Worm (Caenorhabditis elegans) whole organism, L1 larva: ENCODE measurements around the gene srj-21.
A peak's percentile ranks its signal among the peaks of the same experiment; 100 is the strongest.

Experiments used
- ceh-82 ChIP-seq, 3 experiments: fragments of 150-350 bp in 1 of 3; sonication (generic microtip) in 2 of 3; optimal IDR thresholded peaks; 2 replicates each; lab custom pipeline; 2014 to 2017; ENCODE audit warnings: missing biosample characterization in 3 of 3, missing genetic modification characterization in 3 of 3
- efl-1 ChIP-seq, 4 experiments: fragments of 150-350 bp; optimal IDR thresholded peaks in 3 of 4; peaks in 1 of 4; 1 replicate in 1 of 4; 2 replicates in 3 of 4; lab custom pipeline; 2014; ENCODE audit warnings: missing biosample characterization in 2 of 4, missing genetic modification characterization in 2 of 4, missing genetic modification reagents in 2 of 4
- egl-27 ChIP-seq, 2 experiments: fragments of 150-350 bp in 1 of 2; sonication (generic microtip); optimal IDR thresholded peaks; 3 replicates each; lab custom pipeline; 2017 to 2018; ENCODE audit warnings: missing biosample characterization in 2 of 2, missing genetic modification characterization in 2 of 2, missing genetic modification reagents in 2 of 2
- elt-3 ChIP-seq, 6 experiments: fragments of 150-350 bp in 1 of 6; sonication (generic microtip); optimal IDR thresholded peaks; 2 replicates each; lab custom pipeline; 2017 to 2018; ENCODE audit warnings: missing biosample characterization in 6 of 6, missing genetic modification characterization in 6 of 6, inconsistent platforms in 1 of 6
- mdl-1 ChIP-seq, 2 experiments: fragments of 150-350 bp; optimal IDR thresholded peaks; 2 replicates each; lab custom pipeline; 2014 to 2017; ENCODE audit warnings: missing biosample characterization in 2 of 2, missing genetic modification characterization in 2 of 2, inconsistent platforms in 1 of 2
- nhr-12 ChIP-seq: sonication (generic microtip); optimal IDR thresholded peaks from 2 replicates; lab custom pipeline; 2017; ENCODE audit warnings: missing biosample characterization, missing genetic modification characterization
- nhr-237 ChIP-seq: fragments of 150-350 bp; optimal IDR thresholded peaks from 2 replicates; lab custom pipeline; 2014; ENCODE audit warnings: missing biosample characterization, missing genetic modification characterization
- skn-1 ChIP-seq: fragments of 150-350 bp; optimal IDR thresholded peaks from 2 replicates; lab custom pipeline; 2014; ENCODE audit warnings: missing biosample characterization, missing genetic modification characterization
- sup-37 ChIP-seq: fragments of 200-800 bp; sonication (Bioruptor generic); optimal IDR thresholded peaks from 2 replicates; lab custom pipeline; 2018; ENCODE audit warnings: mild to moderate bottlenecking, missing genetic modification characterization, missing compliant biosample characterization
- ztf-11 ChIP-seq, 2 experiments: sonication (generic microtip); optimal IDR thresholded peaks; 2 replicates each; lab custom pipeline; 2016 to 2017; ENCODE audit warnings: missing genetic modification characterization in 2 of 2, missing biosample characterization in 1 of 2, missing compliant biosample characterization in 1 of 2

DNA sequence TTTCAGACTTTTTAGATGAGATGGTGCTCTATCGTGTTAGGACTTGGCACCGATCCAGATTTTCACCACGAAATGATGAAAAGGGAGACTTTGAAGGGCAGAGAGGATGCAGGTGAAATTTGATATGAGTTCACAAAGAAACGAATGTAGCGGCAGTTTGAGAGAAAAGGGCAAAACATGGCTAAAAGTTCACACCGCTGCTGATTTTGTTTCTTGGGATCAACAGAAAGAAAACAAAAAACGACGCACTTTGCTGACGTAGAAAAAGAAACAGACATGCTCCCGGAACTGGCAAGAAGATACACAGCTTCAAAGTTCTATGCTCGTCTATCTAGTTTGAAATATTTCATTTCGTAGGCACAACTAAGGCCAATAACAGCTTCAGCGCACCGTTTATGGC, 21.6 kb upstream of the srj-21 start:
- TF ChIP-seq mdl-1 (tag; optimal IDR thresholded peaks at IDR 0.05; lab: Kevin White, UChicago) (no peak), nhr-12 (tag; lab: Kevin White, UChicago) (no peak), nhr-237 (tag; lab: Kevin White, UChicago) (no peak), sup-37 (GFP tag; lab: Kevin White, UChicago) (no peak), skn-1 (no peak), ceh-82 (tag; optimal IDR thresholded peaks at IDR 0.05; lab: Kevin White, UChicago) (no peak), egl-27 (tag; optimal IDR thresholded peaks at IDR 0.05; lab: Kevin White, UChicago) (no peak), efl-1 (optimal IDR thresholded peaks at IDR 0.05; lab: Kevin White, UChicago) (no peak), efl-1 (GFP tag; optimal IDR thresholded peaks at IDR 0.05 in 1 of 2; lab: Kevin White, UChicago) (peak in 1 of 2 experiments; percentile 49), ztf-11 (tag; optimal IDR thresholded peaks at IDR 0.05; lab: Kevin White, UChicago) (no peak), elt-3 (tag; optimal IDR thresholded peaks at IDR 0.05; lab: Kevin White, UChicago) (no peak)
